Fruit fly (Drosophila melanogaster): Measurements from ENCODE around the gene CG15167.

Gene CG15167

dm6 chr2L:18752038-18752437, 11.9 kb downstream of the CG15167 start (continued):
- no peak for TF ChIP-seq svp (GFP tag)
- peak; percentile 66 for TF ChIP-seq Lpt (GFP tag; optimal IDR thresholded peaks at IDR 0.05)
- peak; percentile 78 for TF ChIP-seq CG32006 (GFP tag; optimal IDR thresholded peaks at IDR 0.05)
- TF ChIP-seq lz (GFP tag; optimal IDR thresholded peaks at IDR 0.05) = no peak
- TF ChIP-seq CG7368 (GFP tag; optimal IDR thresholded peaks at IDR 0.05) = no peak
- no peak for TF ChIP-seq topi (GFP tag; optimal IDR thresholded peaks at IDR 0.05)
- TF ChIP-seq Blimp-1 (GFP tag; optimal IDR thresholded peaks at IDR 0.05) = no peak
- peak; percentile 85 for TF ChIP-seq CG15336 (GFP tag; IDR thresholded peaks at IDR 0.05)
- TF ChIP-seq fkh (GFP tag; optimal IDR thresholded peaks at IDR 0.05) = no peak
- TF ChIP-seq dac (GFP tag; optimal IDR thresholded peaks at IDR 0.05) = peak; percentile 69
- peak; percentile 76 for TF ChIP-seq eg (GFP tag; IDR thresholded peaks at IDR 0.05)
- TF ChIP-seq CG6854 (GFP tag; optimal IDR thresholded peaks at IDR 0.05) = no peak
- no peak for TF ChIP-seq CG11902 (GFP tag; optimal IDR thresholded peaks at IDR 0.05)
- no peak for TF ChIP-seq Eip93F (GFP tag; optimal IDR thresholded peaks at IDR 0.05)
- peak; percentile 50 for TF ChIP-seq CG16779 (tag; optimal IDR thresholded peaks at IDR 0.05)
- TF ChIP-seq Smox (GFP tag; optimal IDR thresholded peaks at IDR 0.05) = no peak
- TF ChIP-seq Gug (GFP tag; IDR thresholded peaks at IDR 0.05) = peak; percentile 57
- no peak for TF ChIP-seq Met (GFP tag; optimal IDR thresholded peaks at IDR 0.05)
- no peak for TF ChIP-seq Ets21C (GFP tag; optimal IDR thresholded peaks at IDR 0.05)
- no peak for TF ChIP-seq fd85E (GFP tag; optimal IDR thresholded peaks at IDR 0.05)
- TF ChIP-seq CG8319 (GFP tag; optimal IDR thresholded peaks at IDR 0.05) = no peak
- TF ChIP-seq achi (GFP tag; optimal IDR thresholded peaks at IDR 0.05) = peak; percentile 58
- TF ChIP-seq CG9139 (GFP tag; optimal IDR thresholded peaks at IDR 0.05) = no peak
- TF ChIP-seq dsx (GFP tag; optimal IDR thresholded peaks at IDR 0.05; ENCODE audit: poor library complexity, severe bottlenecking) = no peak
- TF ChIP-seq Sox15 (GFP tag; optimal IDR thresholded peaks at IDR 0.05) = no peak
- peak; percentile 49 for TF ChIP-seq Sox14 (GFP tag; optimal IDR thresholded peaks at IDR 0.05)
- peak; percentile 16 for TF ChIP-seq CG3032 (tag; optimal IDR thresholded peaks at IDR 0.05)
- TF ChIP-seq CG34406 (GFP tag; optimal IDR thresholded peaks at IDR 0.05) = no peak
- TF ChIP-seq CG31627 (GFP tag; optimal IDR thresholded peaks at IDR 0.05) = no peak
- TF ChIP-seq CG8632 (GFP tag; optimal IDR thresholded peaks at IDR 0.05) = no peak
- TF ChIP-seq Hr4 (GFP tag; optimal IDR thresholded peaks at IDR 0.05) = peak; percentile 84
- peak; percentile 32 for TF ChIP-seq pdm3 (GFP tag; optimal IDR thresholded peaks at IDR 0.05)
- no peak for TF ChIP-seq esn (GFP tag; optimal IDR thresholded peaks at IDR 0.05)
- no peak for TF ChIP-seq CG11762 (GFP tag; optimal IDR thresholded peaks at IDR 0.05; ENCODE audit: insufficient read depth)

- no peak for TF ChIP-seq CG6792 (GFP tag; optimal IDR thresholded peaks at IDR 0.05)
- no peak for TF ChIP-seq CG31627 (GFP tag; optimal IDR thresholded peaks at IDR 0.05)
- TF ChIP-seq net (GFP tag; optimal IDR thresholded peaks at IDR 0.05) = peak; percentile 11
- peak; percentile 84 for TF ChIP-seq CG32006 (GFP tag; optimal IDR thresholded peaks at IDR 0.05)
- peak; percentile 33 for TF ChIP-seq CG16779 (tag; optimal IDR thresholded peaks at IDR 0.05)
- TF ChIP-seq CG3032 (tag; optimal IDR thresholded peaks at IDR 0.05) = no peak
- peak; percentile 22 for TF ChIP-seq Sox14 (GFP tag; optimal IDR thresholded peaks at IDR 0.05)
- peak; percentile 77 for TF ChIP-seq CG6276 (GFP tag; optimal IDR thresholded peaks at IDR 0.05)
- peak; percentile 49 for TF ChIP-seq Hr4 (GFP tag; optimal IDR thresholded peaks at IDR 0.05)
- TF ChIP-seq Lpt (GFP tag; optimal IDR thresholded peaks at IDR 0.05) = peak; percentile 49
- TF ChIP-seq CG6163 (GFP tag; IDR thresholded peaks at IDR 0.05) = peak; percentile 56; the same call in 2 of the 3 replicates
- TF ChIP-seq CG11762 (GFP tag; optimal IDR thresholded peaks at IDR 0.05; ENCODE audit: insufficient read depth) = peak; percentile 23
- no peak for TF ChIP-seq CG10669 (GFP tag; optimal IDR thresholded peaks at IDR 0.05)
- TF ChIP-seq salr (GFP tag; optimal IDR thresholded peaks at IDR 0.05) = peak in 1 of 2 experiments; percentile 81
- TF ChIP-seq CG15336 (GFP tag; IDR thresholded peaks at IDR 0.05) = peak; percentile 63
- TF ChIP-seq Eip75B (GFP tag; optimal IDR thresholded peaks at IDR 0.05) = peak; percentile 3
- peak; percentile 80 for TF ChIP-seq eg (GFP tag; IDR thresholded peaks at IDR 0.05)
- peak; percentile 73 for TF ChIP-seq Eip78C (GFP tag)
- TF ChIP-seq CG10631 (GFP tag; optimal IDR thresholded peaks at IDR 0.05) = peak; percentile 35
- peak; percentile 25 for TF ChIP-seq dac (GFP tag; optimal IDR thresholded peaks at IDR 0.05)
- no peak for TF ChIP-seq vri (GFP tag; optimal IDR thresholded peaks at IDR 0.05)
- TF ChIP-seq CG4318 (GFP tag; optimal IDR thresholded peaks at IDR 0.05) = peak; percentile 45
- TF ChIP-seq CG8119 (GFP tag; IDR thresholded peaks at IDR 0.05) = peak; percentile 38; the same call in 2 of the 3 replicates
- peak; percentile 3 for TF ChIP-seq CG3919 (GFP tag; optimal IDR thresholded peaks at IDR 0.05)
- peak; percentile 30 for TF ChIP-seq OdsH (GFP tag; optimal IDR thresholded peaks at IDR 0.05)
- peak; percentile 38 for TF ChIP-seq achi (GFP tag; optimal IDR thresholded peaks at IDR 0.05)
- peak; percentile 28 for TF ChIP-seq pdm3 (GFP tag; optimal IDR thresholded peaks at IDR 0.05)
- peak in 1 of 2 experiments; percentile 14 for TF ChIP-seq ss (GFP tag; optimal IDR thresholded peaks at IDR 0.05)
- TF ChIP-seq Smox (GFP tag; optimal IDR thresholded peaks at IDR 0.05) = no peak
Observed at dm6 chr2L:18752823-18753222, 12.7 kb downstream of the CG15167 start.
